Fruit fly (Drosophila melanogaster) whole organism, adult: ENCODE results near the gene CG13810.

ENCODE experiments used
- CG11617 ChIP-seq: fragments of 200-800 bp; sonication (Bioruptor generic); optimal IDR thresholded peaks from 2 replicates; lab custom pipeline; 2017; ENCODE audit warnings: mild to moderate bottlenecking, missing biosample characterization, missing genetic modification reagents, missing genetic modification characterization
- CG14711 ChIP-seq: fragments of 200-800 bp; sonication (Bioruptor generic); optimal IDR thresholded peaks from 2 replicates; lab custom pipeline; 2018; ENCODE audit warnings: missing biosample characterization, mild to moderate bottlenecking, missing genetic modification characterization, moderate library complexity
- CG1620 ChIP-seq: fragments of 200-800 bp; sonication (Bioruptor generic); optimal IDR thresholded peaks from 2 replicates; lab custom pipeline; 2016; ENCODE audit warnings: missing biosample characterization, missing genetic modification characterization
- CG5204 ChIP-seq: fragments of 200-800 bp; sonication (Bioruptor generic); optimal IDR thresholded peaks from 2 replicates; lab custom pipeline; 2016; ENCODE audit warnings: missing biosample characterization, missing genetic modification characterization
- CG7045 ChIP-seq: fragments of 200-800 bp; sonication (Bioruptor generic); optimal IDR thresholded peaks from 2 replicates; lab custom pipeline; 2017; ENCODE audit warnings: missing biosample characterization, mild to moderate bottlenecking, missing genetic modification characterization
- Crg-1 ChIP-seq: fragments of 200-800 bp; sonication (Bioruptor generic); optimal IDR thresholded peaks from 2 replicates; lab custom pipeline; 2016; ENCODE audit warnings: missing biosample characterization, missing genetic modification characterization
- Mnt ChIP-seq: fragments of 200-800 bp; sonication (Bioruptor generic); optimal IDR thresholded peaks from 2 replicates; lab custom pipeline; 2016; ENCODE audit warnings: missing biosample characterization, mild to moderate bottlenecking, missing genetic modification characterization
- cic ChIP-seq: fragments of 200-800 bp; sonication (Bioruptor generic); optimal IDR thresholded peaks from 2 replicates; lab custom pipeline; 2017; ENCODE audit warnings: missing biosample characterization, mild to moderate bottlenecking, missing genetic modification characterization, moderate library complexity
- kay ChIP-seq: fragments of 200-800 bp; sonication (Bioruptor generic); peaks from one replicate; lab custom pipeline; 2016; ENCODE audit warnings: missing biosample characterization, missing genetic modification characterization, borderline replicate concordance
- toe ChIP-seq: fragments of 200-800 bp; sonication (Bioruptor generic); optimal IDR thresholded peaks from 2 replicates; lab custom pipeline; 2016; ENCODE audit warnings: missing biosample characterization, missing genetic modification characterization

DNA sequence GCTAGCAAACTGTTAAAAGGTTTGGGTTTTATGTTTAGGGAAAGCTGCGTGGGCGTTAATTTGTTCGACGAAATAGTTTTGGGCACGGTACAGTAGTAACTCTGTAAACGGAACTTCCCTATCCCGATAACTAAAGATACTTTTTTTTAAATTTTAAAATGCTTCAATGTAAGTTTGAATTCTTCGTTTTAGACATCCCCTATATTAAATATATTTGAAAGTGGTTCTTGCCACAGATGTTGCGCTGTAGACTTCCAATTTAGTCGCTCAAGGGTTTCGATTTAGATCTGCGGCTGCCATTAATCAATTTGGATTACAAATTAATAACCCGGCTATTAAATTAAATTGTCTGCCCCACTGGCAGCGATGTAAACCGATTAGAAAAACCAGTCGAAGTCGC is 43.3 kb upstream of the CG13810 start:
- TF ChIP-seq kay (GFP tag; lab: Kevin White, UChicago) (no peak), CG11617 (GFP tag; lab: Kevin White, UChicago) (no peak), CG1620 (GFP tag; lab: Kevin White, UChicago) (no peak), Crg-1 (GFP tag; lab: Kevin White, UChicago) (no peak), CG7045 (GFP tag; lab: Kevin White, UChicago) (no peak), toe (GFP tag; lab: Kevin White, UChicago) (no peak), CG14711 (no peak), CG5204 (no peak), Mnt (GFP tag; lab: Kevin White, UChicago) (no peak), cic (no peak)
